Worm (Caenorhabditis elegans): ENCODE results near the gene nspe-8.

nspe-8 gene

ce11 chrII:12580952-12581351 is 40.8 kb downstream of the nspe-8 start, which contains the start of gene clec-4:
TSS of gene clec-4 (minus strand) at chrII:12581113.
- no peak for TF ChIP-seq gei-17 (GFP tag; optimal IDR thresholded peaks at IDR 0.05)
- TF ChIP-seq zim-3 (tag; optimal IDR thresholded peaks at IDR 0.05): no peak
- TF ChIP-seq ekl-4 (GFP tag; IDR thresholded peaks at IDR 0.05): no peak
- peak; percentile 45 for TF ChIP-seq nhr-80 (tag; optimal IDR thresholded peaks at IDR 0.05)
- TF ChIP-seq Y53F4B.3 (GFP tag; IDR thresholded peaks at IDR 0.05): no peak
- no peak for TF ChIP-seq nhr-90 (tag; optimal IDR thresholded peaks at IDR 0.05)

ce11 chrII:12577754-12578153 is 44.0 kb downstream of the nspe-8 start, which contains the start of gene clec-8:
TSS of gene clec-8 (minus strand) at chrII:12578061.
- TF ChIP-seq ztf-28 (GFP tag; IDR thresholded peaks at IDR 0.05) (no peak), Y56A3A.18 (GFP tag; IDR thresholded peaks at IDR 0.05) (no peak), F57C9.4 (tag; optimal IDR thresholded peaks at IDR 0.05) (no peak), B0019.2 (GFP tag; conservative IDR thresholded peaks at IDR 0.05) (no peak), nhr-90 (tag; optimal IDR thresholded peaks at IDR 0.05) (no peak), lin-26 (GFP tag; IDR thresholded peaks at IDR 0.05) (no peak), hlh-26 (GFP tag; conservative IDR thresholded peaks at IDR 0.05) (no peak), nhr-80 (tag; optimal IDR thresholded peaks at IDR 0.05) (peak; percentile 85), rcor-1 (GFP tag; IDR thresholded peaks at IDR 0.05) (no peak), rpc-1 (optimal IDR thresholded peaks at IDR 0.05) (no peak), rpc-1 (tag; optimal IDR thresholded peaks at IDR 0.05) (no peak), him-1 (tag; optimal IDR thresholded peaks at IDR 0.05) (no peak), K12H6.12 (tag; optimal IDR thresholded peaks at IDR 0.05) (no peak), T26A5.8 (tag; optimal IDR thresholded peaks at IDR 0.05) (no peak), ztf-22 (GFP tag; optimal IDR thresholded peaks at IDR 0.05) (no peak), dox-1 (GFP tag; IDR thresholded peaks at IDR 0.05) (0 out of 2 replicates have a peak, but pooled peaks have one; percentile 12), somi-1 (GFP tag; optimal IDR thresholded peaks at IDR 0.05) (no peak)

ce11 chrII:12574668-12575067 is 47.1 kb downstream of the nspe-8 start, which contains the start of gene Y38E10A.3:
TSS of gene Y38E10A.3 (minus strand) at chrII:12574768.
- TF ChIP-seq athp-1 (tag; optimal IDR thresholded peaks at IDR 0.05) (no peak), egl-44 (GFP tag; IDR thresholded peaks at IDR 0.05) (no peak), let-526 (GFP tag; IDR thresholded peaks at IDR 0.05) (no peak), bed-1 (GFP tag; IDR thresholded peaks at IDR 0.05) (no peak), unc-130 (GFP tag; optimal IDR thresholded peaks at IDR 0.05) (no peak), F39B2.1 (GFP tag; IDR thresholded peaks at IDR 0.05) (no peak), snpc-3.4 (tag; optimal IDR thresholded peaks at IDR 0.05) (no peak), hlh-26 (GFP tag; conservative IDR thresholded peaks at IDR 0.05) (no peak), him-1 (tag; optimal IDR thresholded peaks at IDR 0.05) (no peak), let-607 (tag; optimal IDR thresholded peaks at IDR 0.05) (no peak), ceh-100 (GFP tag; IDR thresholded peaks at IDR 0.05) (no peak), D2030.7 (GFP tag; IDR thresholded peaks at IDR 0.05) (no peak), tbx-9 (tag; optimal IDR thresholded peaks at IDR 0.05; ENCODE audit: borderline replicate concordance) (no peak), lag-1 (GFP tag; IDR thresholded peaks at IDR 0.05) (no peak), ztf-28 (GFP tag; IDR thresholded peaks at IDR 0.05) (no peak), zfh-2 (GFP tag; conservative IDR thresholded peaks at IDR 0.05) (no peak), C06A6.2 (GFP tag; conservative IDR thresholded peaks at IDR 0.05) (no peak), pha-4 (tag; optimal IDR thresholded peaks at IDR 0.05) (no peak), T07F8.4 (tag; optimal IDR thresholded peaks at IDR 0.05) (no peak)

All from whole organism, young adult.